Fruit fly (Drosophila melanogaster) whole organism, wandering third instar larva: ENCODE results near the gene CG7320.

Source experiments
- CG32264 ChIP-seq: fragments of 200-800 bp; sonication (Bioruptor generic); optimal IDR thresholded peaks from 2 replicates; lab custom pipeline; 2016; ENCODE audit warnings: missing biosample characterization, missing genetic modification characterization
- CG9705 ChIP-seq: fragments of 200-800 bp; sonication (Bioruptor generic); optimal IDR thresholded peaks from 2 replicates; lab custom pipeline; 2018; ENCODE audit warnings: missing biosample characterization, mild to moderate bottlenecking, missing genetic modification characterization
- CrebA ChIP-seq: fragments of 200-800 bp; sonication (Bioruptor generic); optimal IDR thresholded peaks from 2 replicates; lab custom pipeline; 2016; ENCODE audit warnings: missing biosample characterization, mild to moderate bottlenecking, missing genetic modification characterization, borderline replicate concordance
- Dfd ChIP-seq: fragments of >200 bp; optimal IDR thresholded peaks from 2 replicates; lab custom pipeline; 2017; ENCODE audit warnings: missing biosample characterization, missing genetic modification characterization
- Dif ChIP-seq: fragments of 200-275, 200-300 bp; sonication (Bioruptor generic); optimal IDR thresholded peaks from 2 replicates; lab custom pipeline; 2018; ENCODE audit warnings: missing biosample characterization, missing genetic modification characterization; ENCODE audit not compliant: partially characterized antibody
- GATAd ChIP-seq: sonication (Bioruptor generic); optimal IDR thresholded peaks from 2 replicates; lab custom pipeline; 2016; ENCODE audit warnings: missing biosample characterization, missing genetic modification characterization
- HLH106 ChIP-seq: fragments of 200-800 bp; optimal IDR thresholded peaks from 3 replicates; lab custom pipeline; 2019; ENCODE audit warnings: missing biosample characterization, mild to moderate bottlenecking, missing genetic modification characterization, moderate library complexity
- Hnf4 ChIP-seq: fragments of 200-800 bp; sonication (Bioruptor generic); optimal IDR thresholded peaks from 2 replicates; lab custom pipeline; 2016; ENCODE audit warnings: missing biosample characterization, mild to moderate bottlenecking, missing genetic modification characterization
- Hr78 ChIP-seq: fragments of >200 bp; optimal IDR thresholded peaks from 2 replicates; lab custom pipeline; 2017; ENCODE audit warnings: missing biosample characterization, missing genetic modification characterization
- Hr83 ChIP-seq: fragments of 200-300 bp; sonication (Bioruptor generic); optimal IDR thresholded peaks from 2 replicates; lab custom pipeline; 2016; ENCODE audit warnings: missing biosample characterization, mild to moderate bottlenecking, missing genetic modification characterization, moderate library complexity; ENCODE audit not compliant: poor library complexity, severe bottlenecking
- Jra ChIP-seq: sonication (Bioruptor generic); optimal IDR thresholded peaks from 2 replicates; lab custom pipeline; 2016; ENCODE audit warnings: missing biosample characterization, missing genetic modification characterization
- Mio ChIP-seq: sonication (Bioruptor generic); optimal IDR thresholded peaks from 2 replicates; lab custom pipeline; 2016; ENCODE audit warnings: missing biosample characterization, missing genetic modification characterization
- Myc ChIP-seq: fragments of >200 bp; optimal IDR thresholded peaks from 2 replicates; lab custom pipeline; 2017
- N ChIP-seq: fragments of >200 bp; optimal IDR thresholded peaks from 2 replicates; lab custom pipeline; 2018; ENCODE audit warnings: missing biosample characterization, missing external identifiers, missing genetic modification characterization
- OdsH ChIP-seq: fragments of 200-800 bp; sonication (Bioruptor generic); optimal IDR thresholded peaks from 2 replicates; lab custom pipeline; 2016; ENCODE audit warnings: missing biosample characterization, mild to moderate bottlenecking, missing genetic modification characterization
- Rel ChIP-seq, 2 experiments: fragments of 200-800 bp; sonication (Bioruptor generic) in 1 of 2; optimal IDR thresholded peaks; 2 replicates in 1 of 2; 3 replicates in 1 of 2; lab custom pipeline; 2016 to 2019; ENCODE audit warnings: mild to moderate bottlenecking in 2 of 2, missing biosample characterization in 2 of 2, missing genetic modification characterization in 2 of 2, moderate library complexity in 1 of 2
- Sp1 ChIP-seq: fragments of 200-800 bp; sonication (Bioruptor generic); optimal IDR thresholded peaks from 3 replicates; lab custom pipeline; 2019; ENCODE audit warnings: missing biosample characterization, mild to moderate bottlenecking, missing genetic modification characterization, moderate library complexity
- Vsx2 ChIP-seq: fragments of 200-300, 225-300 bp; sonication (Bioruptor generic); optimal IDR thresholded peaks from 2 replicates; lab custom pipeline; 2018; ENCODE audit warnings: missing biosample characterization, missing genetic modification characterization; ENCODE audit not compliant: partially characterized antibody
- br ChIP-seq: fragments of 200-800 bp; sonication (Bioruptor generic); optimal IDR thresholded peaks from 2 replicates; lab custom pipeline; 2016; ENCODE audit warnings: missing biosample characterization, missing genetic modification characterization
- brk ChIP-seq: fragments of 200-800 bp; sonication (Bioruptor generic); optimal IDR thresholded peaks from 2 replicates; lab custom pipeline; 2016; ENCODE audit warnings: missing biosample characterization, mild to moderate bottlenecking, missing genetic modification characterization
- dl ChIP-seq, 2 experiments: fragments of 175-275, 200-275 bp in 1 of 2; fragments of 200-275 bp in 1 of 2; sonication (Bioruptor generic); optimal IDR thresholded peaks; lab custom pipeline; 2018; ENCODE audit warnings: mild to moderate bottlenecking in 2 of 2, missing biosample characterization in 2 of 2, missing genetic modification characterization in 2 of 2, moderate library complexity in 2 of 2; ENCODE audit not compliant: partially characterized antibody in 2 of 2, insufficient read depth in 1 of 2
- dmrt93B ChIP-seq: fragments of 200-800 bp; sonication (Bioruptor generic); optimal IDR thresholded peaks from 2 replicates; lab custom pipeline; 2018; ENCODE audit warnings: missing biosample characterization, mild to moderate bottlenecking, missing genetic modification characterization
- ey ChIP-seq: fragments of 200-800 bp; sonication (Bioruptor generic); optimal IDR thresholded peaks from 2 replicates; lab custom pipeline; 2016; ENCODE audit warnings: missing biosample characterization, missing genetic modification characterization
- foxo ChIP-seq, 2 experiments: fragments of 200-800 bp; sonication (Bioruptor generic); optimal IDR thresholded peaks; 2 replicates in 1 of 2; 3 replicates in 1 of 2; lab custom pipeline; 2016 to 2017; ENCODE audit warnings: missing biosample characterization in 2 of 2, missing genetic modification characterization in 2 of 2
- fru ChIP-seq: fragments of 200-800 bp; sonication (Bioruptor generic); optimal IDR thresholded peaks from 3 replicates; lab custom pipeline; 2016; ENCODE audit warnings: missing biosample characterization, mild to moderate bottlenecking, missing genetic modification characterization
- lola ChIP-seq: fragments of >200 bp; optimal IDR thresholded peaks from 2 replicates; lab custom pipeline; 2017; ENCODE audit warnings: missing biosample characterization, missing genetic modification characterization
- pan ChIP-seq: fragments of >200 bp; optimal IDR thresholded peaks from 2 replicates; lab custom pipeline; 2017
- psq ChIP-seq: fragments of 200-800 bp; sonication (Bioruptor generic); optimal IDR thresholded peaks from 3 replicates; lab custom pipeline; 2017; ENCODE audit warnings: missing biosample characterization, mild to moderate bottlenecking, missing genetic modification characterization, moderate library complexity
- rgr ChIP-seq: fragments of 200-800 bp; sonication (Bioruptor generic); optimal IDR thresholded peaks from 3 replicates; lab custom pipeline; 2016; ENCODE audit warnings: missing biosample characterization, mild to moderate bottlenecking, missing genetic modification characterization
- sage ChIP-seq: fragments of 200-800 bp; sonication (Bioruptor generic); optimal IDR thresholded peaks from 2 replicates; lab custom pipeline; 2016; ENCODE audit warnings: missing biosample characterization, mild to moderate bottlenecking, missing genetic modification characterization
- tai ChIP-seq: sonication (Bioruptor generic); optimal IDR thresholded peaks from 2 replicates; lab custom pipeline; 2016; ENCODE audit warnings: missing biosample characterization, missing genetic modification characterization
- usp ChIP-seq: fragments of >200 bp; optimal IDR thresholded peaks from 2 replicates; lab custom pipeline; 2017; ENCODE audit warnings: missing biosample characterization, missing genetic modification characterization

Gene CG7320

dm6 chr3L:18244186-18244585 lies 42.9 kb downstream of the CG7320 start:
- TF ChIP-seq Vsx2 (GFP tag; lab: Kevin White, UChicago) (no peak), CG32264 (GFP tag; lab: Kevin White, UChicago) (no peak), Mio (GFP tag; lab: Kevin White, UChicago) (no peak), ey (no peak), sage (GFP tag; lab: Kevin White, UChicago) (no peak), Myc (lab: Kevin White, UChicago) (no peak), usp (no peak), pan (lab: Kevin White, UChicago) (no peak), Sp1 (GFP tag; lab: Kevin White, UChicago) (no peak), GATAd (GFP tag; lab: Kevin White, UChicago) (no peak), Hr83 (GFP tag; lab: Kevin White, UChicago) (no peak), CG9705 (GFP tag; lab: Kevin White, UChicago) (no peak), foxo (GFP tag; optimal IDR thresholded peaks at IDR 0.05; lab: Kevin White, UChicago) (no peak), fru (no peak), N (GFP tag; lab: Kevin White, UChicago) (no peak), dmrt93B (GFP tag; lab: Kevin White, UChicago) (no peak)

- TF ChIP-seq pan (lab: Kevin White, UChicago) (no peak), GATAd (GFP tag; lab: Kevin White, UChicago) (no peak), rgr (no peak), psq (no peak), tai (no peak), dmrt93B (GFP tag; lab: Kevin White, UChicago) (no peak), Dif (no peak), Vsx2 (GFP tag; lab: Kevin White, UChicago) (no peak), N (GFP tag; lab: Kevin White, UChicago) (no peak), Dfd (GFP tag; lab: Kevin White, UChicago) (no peak), Mio (GFP tag; lab: Kevin White, UChicago) (no peak), HLH106 (no peak), Hr83 (GFP tag; lab: Kevin White, UChicago) (no peak), Rel (GFP tag; optimal IDR thresholded peaks at IDR 0.05; lab: Kevin White, UChicago) (no peak), Rel (tag; optimal IDR thresholded peaks at IDR 0.05; lab: Kevin White, UChicago) (no peak), OdsH (GFP tag; lab: Kevin White, UChicago) (no peak), usp (no peak), brk (GFP tag; lab: Kevin White, UChicago) (no peak), CrebA (GFP tag; lab: Kevin White, UChicago) (no peak), Sp1 (GFP tag; lab: Kevin White, UChicago) (no peak)
Measured at dm6 chr3L:18244982-18245708, 43.9 kb downstream of the CG7320 start.

dm6 chr3L:18245709-18246080 lies 44.4 kb downstream of the CG7320 start:
- TF ChIP-seq Sp1 (GFP tag; lab: Kevin White, UChicago), result no peak
- TF ChIP-seq rgr, result no peak
- no peak for TF ChIP-seq GATAd (GFP tag; lab: Kevin White, UChicago)
- no peak for TF ChIP-seq Dif
- TF ChIP-seq dl (GFP tag; optimal IDR thresholded peaks at IDR 0.05; lab: Kevin White, UChicago; ENCODE audit: insufficient read depth in 1 of 2, partially characterized antibody in 2 of 2), result no peak
- no peak for TF ChIP-seq tai
- no peak for TF ChIP-seq Hnf4
- no peak for TF ChIP-seq HLH106
- no peak for TF ChIP-seq br (GFP tag; lab: Kevin White, UChicago)
- no peak for TF ChIP-seq lola
- no peak for TF ChIP-seq dmrt93B (GFP tag; lab: Kevin White, UChicago)
- no peak for TF ChIP-seq Jra
- no peak for TF ChIP-seq Hr78 (GFP tag; lab: Kevin White, UChicago)
- TF ChIP-seq Vsx2 (GFP tag; lab: Kevin White, UChicago), result no peak
